Fruit fly (Drosophila melanogaster) whole organism, embryonic: ENCODE results near the gene CG7484.

ENCODE experiments used
- Abd-B ChIP-seq: fragments of 200-800 bp; sonication (Bioruptor generic); optimal IDR thresholded peaks from 2 replicates; lab custom pipeline; 2018; ENCODE audit warnings: missing biosample characterization, mild to moderate bottlenecking, missing genetic modification characterization, moderate library complexity
- Bteb2 ChIP-seq: fragments of 200-800 bp; sonication (Bioruptor generic); optimal IDR thresholded peaks from 2 replicates; lab custom pipeline; 2016; ENCODE audit warnings: missing biosample characterization, missing genetic modification characterization
- CG10462 ChIP-seq: fragments of 200-800 bp; sonication (Bioruptor generic); optimal IDR thresholded peaks from 2 replicates; lab custom pipeline; 2016; ENCODE audit warnings: missing biosample characterization, missing genetic modification characterization
- CG11695 ChIP-seq: fragments of 200-800 bp; sonication (Bioruptor generic); IDR thresholded peaks from 3 replicates; pipeline ENCODE4 v1.3.6; 2022; ENCODE audit warnings: missing biosample characterization, missing genetic modification characterization
- CG12299 ChIP-seq: fragments of 200-800 bp; sonication (Bioruptor generic); optimal IDR thresholded peaks from 2 replicates; lab custom pipeline; 2018; ENCODE audit warnings: missing biosample characterization, mild to moderate bottlenecking, missing genetic modification characterization
- CG12391 ChIP-seq: fragments of 200-800 bp; sonication (Bioruptor generic); optimal IDR thresholded peaks from 3 replicates; lab custom pipeline; 2018; ENCODE audit warnings: missing biosample characterization, mild to moderate bottlenecking, missing genetic modification characterization, moderate library complexity
- CG30403 ChIP-seq: fragments of 200-800 bp; sonication (Bioruptor generic); optimal IDR thresholded peaks from 3 replicates; lab custom pipeline; 2016; ENCODE audit warnings: missing biosample characterization, missing genetic modification characterization
- CG4404 ChIP-seq: fragments of 200-800 bp; sonication (Bioruptor generic); IDR thresholded peaks from 2 replicates; pipeline ENCODE4 v1.3.6; 2022; ENCODE audit warnings: missing biosample characterization, missing genetic modification characterization
- CG6683 ChIP-seq: fragments of 200-800 bp; sonication (Bioruptor generic); optimal IDR thresholded peaks from 2 replicates; lab custom pipeline; 2017; ENCODE audit warnings: missing biosample characterization, mild to moderate bottlenecking, missing genetic modification characterization, missing genetic modification reagents
- CG6765 ChIP-seq: fragments of 200-800 bp; sonication (Bioruptor generic); optimal IDR thresholded peaks from 3 replicates; lab custom pipeline; 2017; ENCODE audit warnings: missing biosample characterization, mild to moderate bottlenecking, missing genetic modification characterization
- CG9437 ChIP-seq: fragments of 200-800 bp; sonication (Bioruptor generic); optimal IDR thresholded peaks from 2 replicates; lab custom pipeline; 2018; ENCODE audit warnings: missing biosample characterization, mild to moderate bottlenecking, missing genetic modification characterization
- CG9609 ChIP-seq: fragments of 200-800 bp; sonication (Bioruptor generic); optimal IDR thresholded peaks from 3 replicates; lab custom pipeline; 2016; ENCODE audit warnings: missing biosample characterization, missing genetic modification characterization
- CG9797 ChIP-seq: fragments of 200-800 bp; sonication (Bioruptor generic); optimal IDR thresholded peaks from 3 replicates; lab custom pipeline; 2018; ENCODE audit warnings: missing biosample characterization, mild to moderate bottlenecking, missing genetic modification characterization
- CG9817 ChIP-seq: fragments of 200-800 bp; sonication (Bioruptor generic); optimal IDR thresholded peaks from 2 replicates; lab custom pipeline; 2018; ENCODE audit warnings: missing biosample characterization, mild to moderate bottlenecking, missing genetic modification characterization, moderate library complexity
- D ChIP-seq, 2 experiments: fragments of 200-800 bp in 1 of 2; fragments of >200 bp in 1 of 2; sonication (Bioruptor generic) in 1 of 2; optimal IDR thresholded peaks; 2 replicates in 1 of 2; 3 replicates in 1 of 2; lab custom pipeline; 2017; ENCODE audit warnings: mild to moderate bottlenecking in 1 of 2, missing biosample characterization in 1 of 2, missing genetic modification characterization in 1 of 2, missing genetic modification reagents in 1 of 2
- Dad ChIP-seq: fragments of 200-800 bp; sonication (Bioruptor generic); optimal IDR thresholded peaks from 3 replicates; lab custom pipeline; 2016; ENCODE audit warnings: missing biosample characterization, missing genetic modification characterization
- Deaf1 ChIP-seq: fragments of 200-800 bp; optimal IDR thresholded peaks from 3 replicates; lab custom pipeline; 2019; ENCODE audit warnings: missing biosample characterization, mild to moderate bottlenecking, missing genetic modification characterization, moderate library complexity
- Drgx ChIP-seq: fragments of 200-800 bp; sonication (Bioruptor generic); IDR thresholded peaks from 2 replicates; pipeline ENCODE4 v1.3.6; 2022; ENCODE audit warnings: missing biosample characterization, missing genetic modification characterization
- ERR ChIP-seq: fragments of 200-800 bp; sonication (Bioruptor generic); optimal IDR thresholded peaks from 2 replicates; lab custom pipeline; 2016; ENCODE audit warnings: missing biosample characterization, missing genetic modification characterization
- Ets65A ChIP-seq: fragments of 200-800 bp; sonication (Bioruptor generic); peaks from one replicate; lab custom pipeline; 2016; ENCODE audit warnings: missing biosample characterization, missing genetic modification characterization
- Fer2 ChIP-seq: fragments of 200-800 bp; sonication (Bioruptor generic); optimal IDR thresholded peaks from 2 replicates; lab custom pipeline; 2018; ENCODE audit warnings: missing biosample characterization, mild to moderate bottlenecking, missing genetic modification characterization, moderate library complexity
- GATAe ChIP-seq: fragments of 200-800 bp; sonication (Bioruptor generic); conservative IDR thresholded peaks from 2 replicates; pipeline ENCODE4 v1.3.6; 2022; ENCODE audit warnings: missing biosample characterization, missing genetic modification characterization
- HmgD ChIP-seq: fragments of 200-800 bp; sonication (Bioruptor generic); optimal IDR thresholded peaks from 3 replicates; lab custom pipeline; 2016; ENCODE audit warnings: missing biosample characterization, missing genetic modification characterization
- MBD-R2 ChIP-seq: fragments of 200-800 bp; sonication (Bioruptor generic); IDR thresholded peaks from 2 replicates; pipeline ENCODE4 v1.3.6; 2022; ENCODE audit warnings: missing biosample characterization, missing genetic modification characterization
- Neu2 ChIP-seq: fragments of 200-800 bp; sonication (Bioruptor generic); optimal IDR thresholded peaks from 3 replicates; lab custom pipeline; 2016; ENCODE audit warnings: missing biosample characterization, missing genetic modification characterization, borderline replicate concordance
- Six4 ChIP-seq: fragments of 200-800 bp; sonication (Bioruptor generic); optimal IDR thresholded peaks from 2 replicates; lab custom pipeline; 2016; ENCODE audit warnings: missing biosample characterization, missing genetic modification characterization
- Stat92E ChIP-seq, 3 experiments: fragments of >200 bp in 2 of 3; fragments of 200-800 bp in 1 of 3; sonication (Bioruptor generic) in 1 of 3; optimal IDR thresholded peaks; 2 replicates each; lab custom pipeline; 2017 to 2019; ENCODE audit warnings: missing biosample characterization in 3 of 3, missing genetic modification characterization in 3 of 3, mild to moderate bottlenecking in 1 of 3, moderate library complexity in 1 of 3
- Trl ChIP-seq, 3 experiments: fragments of >200 bp in 2 of 3; fragments of 200-800 bp in 1 of 3; sonication (Bioruptor generic) in 1 of 3; optimal IDR thresholded peaks; 2 replicates in 1 of 3; 3 replicates in 2 of 3; lab custom pipeline; 2016 to 2017; ENCODE audit warnings: missing biosample characterization in 1 of 3, missing genetic modification characterization in 1 of 3
- Vsx1 ChIP-seq: fragments of 200-800 bp; sonication (Bioruptor generic); optimal IDR thresholded peaks from 2 replicates; lab custom pipeline; 2017; ENCODE audit warnings: missing biosample characterization, mild to moderate bottlenecking, missing genetic modification characterization, missing genetic modification reagents
- br ChIP-seq: fragments of >200 bp; optimal IDR thresholded peaks from 2 replicates; lab custom pipeline; 2017
- bsh ChIP-seq, 2 experiments: fragments of 200-800 bp; sonication (Bioruptor generic); optimal IDR thresholded peaks; 2 replicates each; lab custom pipeline; 2017 to 2018; ENCODE audit warnings: mild to moderate bottlenecking in 2 of 2, missing biosample characterization in 2 of 2, missing genetic modification characterization in 2 of 2, moderate library complexity in 1 of 2
- chn ChIP-seq: fragments of 200-800 bp; sonication (Bioruptor generic); optimal IDR thresholded peaks from 2 replicates; lab custom pipeline; 2016; ENCODE audit warnings: missing biosample characterization, missing genetic modification characterization
- da ChIP-seq: fragments of 200-800 bp; sonication (Bioruptor generic); optimal IDR thresholded peaks from 2 replicates; lab custom pipeline; 2016; ENCODE audit warnings: missing biosample characterization, missing genetic modification characterization
- dm ChIP-seq: fragments of 200-800 bp; sonication (Bioruptor generic); optimal IDR thresholded peaks from 3 replicates; lab custom pipeline; 2016; ENCODE audit warnings: missing biosample characterization, missing genetic modification characterization
- eve ChIP-seq, 2 experiments: fragments of >200 bp; optimal IDR thresholded peaks; 2 replicates each; lab custom pipeline; 2017; ENCODE audit warnings: missing biosample characterization in 2 of 2, missing genetic modification characterization in 2 of 2
- eyg ChIP-seq: fragments of 200-800 bp; sonication (Bioruptor generic); optimal IDR thresholded peaks from 3 replicates; lab custom pipeline; 2016; ENCODE audit warnings: missing biosample characterization, missing genetic modification characterization
- fd3F ChIP-seq: fragments of 200-800 bp; sonication (Bioruptor generic); optimal IDR thresholded peaks from 2 replicates; lab custom pipeline; 2018; ENCODE audit warnings: missing biosample characterization, mild to moderate bottlenecking, missing genetic modification characterization, moderate library complexity
- h ChIP-seq: fragments of >200 bp; optimal IDR thresholded peaks from 2 replicates; lab custom pipeline; 2017
- luna ChIP-seq: fragments of 200-800 bp; sonication (Bioruptor generic); optimal IDR thresholded peaks from 2 replicates; lab custom pipeline; 2016; ENCODE audit warnings: missing biosample characterization, missing genetic modification characterization
- maf-S ChIP-seq: fragments of 200-800 bp; sonication (Bioruptor generic); optimal IDR thresholded peaks from 2 replicates; lab custom pipeline; 2016; ENCODE audit warnings: missing biosample characterization, missing genetic modification characterization
- rib ChIP-seq: fragments of 200-800 bp; sonication (Bioruptor generic); IDR thresholded peaks from 2 replicates; pipeline ENCODE4 v1.3.6; 2022; ENCODE audit warnings: missing biosample characterization, missing genetic modification characterization
- sd ChIP-seq: fragments of 200-800 bp; sonication (Bioruptor generic); optimal IDR thresholded peaks from 3 replicates; lab custom pipeline; 2018; ENCODE audit warnings: missing biosample characterization, mild to moderate bottlenecking, missing genetic modification characterization, moderate library complexity
- seq ChIP-seq: fragments of 200-800 bp; sonication (Bioruptor generic); IDR thresholded peaks from 2 replicates; pipeline ENCODE4 v1.3.6; 2022; ENCODE audit warnings: missing biosample characterization, missing genetic modification characterization
- sr ChIP-seq: fragments of 200-800 bp; sonication (Bioruptor generic); IDR thresholded peaks from 3 replicates; pipeline ENCODE4 v1.3.6; 2022; ENCODE audit warnings: missing biosample characterization, missing genetic modification characterization
- stwl ChIP-seq: fragments of 200-800 bp; sonication (Bioruptor generic); optimal IDR thresholded peaks from 3 replicates; lab custom pipeline; 2018; ENCODE audit warnings: missing biosample characterization, mild to moderate bottlenecking, missing genetic modification characterization, moderate library complexity
- sug ChIP-seq: fragments of 200-800 bp; optimal IDR thresholded peaks from 2 replicates; lab custom pipeline; 2019; ENCODE audit warnings: missing biosample characterization, mild to moderate bottlenecking, missing genetic modification characterization, moderate library complexity
- tap ChIP-seq: fragments of 200-800 bp; optimal IDR thresholded peaks from 3 replicates; lab custom pipeline; 2019; ENCODE audit warnings: missing biosample characterization, mild to moderate bottlenecking, missing genetic modification characterization, moderate library complexity
- vfl ChIP-seq: fragments of 200-800 bp; sonication (Bioruptor generic); optimal IDR thresholded peaks from 2 replicates; lab custom pipeline; 2016; ENCODE audit warnings: missing biosample characterization, missing genetic modification characterization
- zfh2 ChIP-seq: fragments of 200-800 bp; sonication (Bioruptor generic); optimal IDR thresholded peaks from 2 replicates; lab custom pipeline; 2016; ENCODE audit warnings: missing biosample characterization, missing genetic modification characterization

CG7484 gene

DNA sequence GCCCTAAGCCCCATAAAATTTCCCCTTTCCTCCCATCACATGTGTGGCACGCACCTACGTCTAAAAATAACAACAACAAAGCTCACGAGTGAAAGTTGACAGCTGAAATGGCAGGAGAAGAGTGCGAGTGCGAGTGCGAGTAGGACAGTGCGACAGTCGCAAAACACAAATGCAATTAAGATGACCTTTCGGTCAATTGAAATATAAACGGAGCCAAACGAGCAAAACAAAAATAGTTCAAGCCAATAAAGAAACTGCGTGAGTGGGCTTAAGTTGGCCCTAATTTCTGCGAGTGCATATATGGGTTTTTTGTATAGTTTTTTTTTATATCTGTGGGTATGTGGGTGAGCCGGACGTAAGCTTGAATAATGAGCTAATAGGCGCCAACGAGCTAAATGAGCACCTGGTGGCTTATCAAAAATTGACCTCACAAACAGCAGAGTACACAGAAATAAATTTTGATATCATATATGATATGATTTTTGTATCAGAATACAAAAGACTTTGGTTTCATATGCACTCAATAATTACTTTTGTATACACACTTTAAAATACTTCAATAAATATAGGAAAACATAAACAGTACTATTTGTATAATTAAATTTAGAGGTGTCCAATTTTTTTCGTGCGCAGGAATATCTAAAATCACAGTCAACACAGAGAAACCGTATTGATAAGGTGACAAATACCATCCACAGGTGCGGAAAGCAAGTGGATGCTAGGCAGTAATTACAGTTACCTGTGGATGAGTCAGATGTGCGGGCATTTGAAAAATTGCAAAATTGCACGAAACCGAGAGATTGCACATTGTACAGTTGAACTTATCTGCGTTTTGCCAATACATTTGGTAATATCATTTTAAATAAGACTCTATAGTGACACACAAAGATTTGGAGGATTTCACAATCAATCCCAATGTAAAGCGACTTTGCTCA, 2.4 kb upstream of the CG7484 start (continued):
- no peak for TF ChIP-seq Trl (optimal IDR thresholded peaks at IDR 0.05; lab: Kevin White, UChicago)
- no peak for TF ChIP-seq Trl (GFP tag; optimal IDR thresholded peaks at IDR 0.05; lab: Kevin White, UChicago)
- TF ChIP-seq CG6765, result peak; percentile 31
- no peak for TF ChIP-seq D (optimal IDR thresholded peaks at IDR 0.05; lab: Kevin White, UChicago)
- no peak for TF ChIP-seq D (GFP tag; optimal IDR thresholded peaks at IDR 0.05; lab: Kevin White, UChicago)
- TF ChIP-seq CG9437 (GFP tag; lab: Kevin White, UChicago), result peak; percentile 26
- TF ChIP-seq eve (GFP tag; optimal IDR thresholded peaks at IDR 0.05; lab: Kevin White, UChicago), result peak in 1 of 2 experiments; percentile 30
- no peak for TF ChIP-seq stwl
- no peak for TF ChIP-seq CG9797 (GFP tag; lab: Kevin White, UChicago)
- TF ChIP-seq CG11695 (GFP tag; lab: Robert Waterston, UW), result no peak
- no peak for TF ChIP-seq GATAe (GFP tag; lab: Robert Waterston, UW)
- no peak for TF ChIP-seq CG6683 (GFP tag; lab: Kevin White, UChicago)
- TF ChIP-seq MBD-R2, result 0 out of 2 replicates have a peak, but pooled peaks have one; percentile 19
- no peak for TF ChIP-seq Abd-B
- TF ChIP-seq rib, result 0 out of 2 replicates have a peak, but pooled peaks have one; percentile 46
- no peak for TF ChIP-seq Bteb2 (GFP tag; lab: Kevin White, UChicago)
- no peak for TF ChIP-seq CG12299
- TF ChIP-seq Dad (GFP tag; lab: Kevin White, UChicago), result no peak
- no peak for TF ChIP-seq CG9817 (tag; lab: Kevin White, UChicago)
- TF ChIP-seq CG30403 (GFP tag; lab: Kevin White, UChicago), result peak; percentile 32
- TF ChIP-seq sd, result no peak
- no peak for TF ChIP-seq ERR (GFP tag; lab: Kevin White, UChicago)
- no peak for TF ChIP-seq h (lab: Kevin White, UChicago)
- no peak for TF ChIP-seq maf-S (GFP tag; lab: Kevin White, UChicago)
- no peak for TF ChIP-seq Fer2 (tag; lab: Kevin White, UChicago)
- TF ChIP-seq sr (GFP tag; lab: Robert Waterston, UW), result no peak; the same call in 1 of the 3 replicates
- TF ChIP-seq Neu2 (GFP tag; lab: Kevin White, UChicago), result no peak
- no peak for TF ChIP-seq CG4404 (GFP tag; lab: Robert Waterston, UW)
- TF ChIP-seq tap (tag; lab: Kevin White, UChicago), result no peak
- TF ChIP-seq Drgx (GFP tag; lab: Robert Waterston, UW), result no peak
- no peak for TF ChIP-seq CG10462
- no peak for TF ChIP-seq vfl (GFP tag; lab: Kevin White, UChicago)
- TF ChIP-seq chn, result no peak
- peak; percentile 76 for TF ChIP-seq Ets65A (GFP tag; lab: Kevin White, UChicago)
- TF ChIP-seq luna (GFP tag; lab: Kevin White, UChicago), result no peak
- TF ChIP-seq dm (GFP tag; lab: Kevin White, UChicago), result no peak
- no peak for TF ChIP-seq da
- TF ChIP-seq br, result no peak
- peak; percentile 37 for TF ChIP-seq CG12391
- TF ChIP-seq bsh (GFP tag; optimal IDR thresholded peaks at IDR 0.05; lab: Kevin White, UChicago), result no peak
- TF ChIP-seq seq, result no peak
- TF ChIP-seq HmgD (GFP tag; lab: Kevin White, UChicago), result no peak
- TF ChIP-seq Deaf1 (tag; lab: Kevin White, UChicago), result no peak
- no peak for TF ChIP-seq zfh2
- peak; percentile 16 for TF ChIP-seq Vsx1 (GFP tag; lab: Kevin White, UChicago)
- TF ChIP-seq fd3F (GFP tag; lab: Kevin White, UChicago), result no peak
- no peak for TF ChIP-seq eyg (GFP tag; lab: Kevin White, UChicago)
- no peak for TF ChIP-seq Six4 (GFP tag; lab: Kevin White, UChicago)
- TF ChIP-seq CG9609 (GFP tag; lab: Kevin White, UChicago), result no peak
- no peak for TF ChIP-seq Stat92E (GFP tag; optimal IDR thresholded peaks at IDR 0.05; lab: Kevin White, UChicago)
- peak; percentile 29 for TF ChIP-seq sug (tag; lab: Kevin White, UChicago)
